Fruit fly (Drosophila melanogaster) whole organism, prepupa: ENCODE measurements around the gene CG32066.

Experiments used
- CG10669 ChIP-seq: fragments of 200-800 bp; sonication (Bioruptor generic); optimal IDR thresholded peaks from 3 replicates; lab custom pipeline; 2018; ENCODE audit warnings: missing biosample characterization, mild to moderate bottlenecking, missing genetic modification characterization, moderate library complexity
- CG11294 ChIP-seq: fragments of 200-800 bp; sonication (Bioruptor generic); IDR thresholded peaks from 2 replicates; pipeline ENCODE4 v1.3.6; 2022; ENCODE audit warnings: missing biosample characterization, missing genetic modification characterization
- CG31627 ChIP-seq: fragments of 200-800 bp; sonication (Bioruptor generic); optimal IDR thresholded peaks from 3 replicates; lab custom pipeline; 2016; ENCODE audit warnings: missing biosample characterization, missing genetic modification characterization
- CG6276 ChIP-seq: fragments of 200-800 bp; sonication (Bioruptor generic); optimal IDR thresholded peaks from 2 replicates; lab custom pipeline; 2017; ENCODE audit warnings: missing biosample characterization, mild to moderate bottlenecking, missing genetic modification characterization
- Eip75B ChIP-seq: fragments of 200-800 bp; sonication (Bioruptor generic); optimal IDR thresholded peaks from 3 replicates; lab custom pipeline; 2016; ENCODE audit warnings: missing biosample characterization, missing genetic modification characterization
- Hr39 ChIP-seq: fragments of 200-800 bp; sonication (Bioruptor generic); optimal IDR thresholded peaks from 2 replicates; lab custom pipeline; 2016; ENCODE audit warnings: missing biosample characterization, missing genetic modification characterization
- Lpt ChIP-seq: fragments of 200-800 bp; sonication (Bioruptor generic); optimal IDR thresholded peaks from 3 replicates; lab custom pipeline; 2016; ENCODE audit warnings: missing biosample characterization, missing genetic modification characterization
- fd85E ChIP-seq: fragments of 200-800 bp; sonication (Bioruptor generic); optimal IDR thresholded peaks from 3 replicates; lab custom pipeline; 2016; ENCODE audit warnings: missing biosample characterization, missing genetic modification characterization
- spab ChIP-seq: fragments of 200-800 bp; sonication (Bioruptor generic); optimal IDR thresholded peaks from 2 replicates; lab custom pipeline; 2017; ENCODE audit warnings: missing biosample characterization, mild to moderate bottlenecking, missing genetic modification characterization, missing genetic modification reagents

DNA sequence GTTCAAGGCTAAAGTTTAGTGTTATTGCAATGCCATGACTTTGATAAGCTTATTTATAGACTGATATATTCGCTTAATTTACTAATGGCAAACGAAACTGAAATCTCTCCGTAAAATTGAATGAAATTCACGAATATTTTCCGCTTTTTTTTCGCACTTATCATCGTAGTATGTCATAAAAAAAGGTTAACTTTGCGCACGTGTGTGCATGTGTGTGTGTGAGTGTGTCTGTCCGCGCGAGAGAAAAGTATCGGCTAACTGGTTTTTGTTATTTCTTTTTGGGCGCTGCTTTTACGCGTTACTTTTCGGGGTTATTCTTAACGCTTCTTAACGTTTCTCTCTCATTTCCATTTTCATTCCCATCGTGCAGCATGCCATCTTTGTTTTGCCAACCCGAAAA lies 17.0 kb upstream of the CG32066 start:
- TF ChIP-seq CG31627 (GFP tag; lab: Kevin White, UChicago) = no peak
- no peak for TF ChIP-seq spab (GFP tag; lab: Kevin White, UChicago)
- no peak for TF ChIP-seq Eip75B
- TF ChIP-seq fd85E (GFP tag; lab: Kevin White, UChicago) = no peak
- no peak for TF ChIP-seq Lpt (GFP tag; lab: Kevin White, UChicago)
- TF ChIP-seq CG11294 (GFP tag; lab: Robert Waterston, UW) = no peak
- TF ChIP-seq CG10669 = no peak
- TF ChIP-seq Hr39 (GFP tag; lab: Kevin White, UChicago) = no peak
- TF ChIP-seq CG6276 (GFP tag; lab: Kevin White, UChicago) = no peak
